Fruit fly (Drosophila melanogaster) whole organism, prepupa: ENCODE measurements around the gene CG4301.

Experiments
- CG10631 ChIP-seq: fragments of 200-800 bp; sonication (Bioruptor generic); optimal IDR thresholded peaks from 2 replicates; lab custom pipeline; 2016; ENCODE audit warnings: missing biosample characterization, missing genetic modification characterization
- CG11294 ChIP-seq: fragments of 200-800 bp; sonication (Bioruptor generic); IDR thresholded peaks from 2 replicates; pipeline ENCODE4 v1.3.6; 2022; ENCODE audit warnings: missing biosample characterization, missing genetic modification characterization
- CG15336 ChIP-seq: fragments of 200-800 bp; sonication (Bioruptor generic); IDR thresholded peaks from 2 replicates; pipeline ENCODE4 v1.3.6; 2022; ENCODE audit warnings: missing biosample characterization, missing genetic modification characterization
- CG1621 ChIP-seq: fragments of 200-800 bp; sonication (Bioruptor generic); optimal IDR thresholded peaks from 3 replicates; lab custom pipeline; 2018; ENCODE audit warnings: missing biosample characterization, mild to moderate bottlenecking, missing genetic modification characterization
- CG3032 ChIP-seq: fragments of 200-800 bp; optimal IDR thresholded peaks from 2 replicates; lab custom pipeline; 2019; ENCODE audit warnings: missing biosample characterization, mild to moderate bottlenecking, missing genetic modification characterization, moderate library complexity
- CG31627 ChIP-seq: fragments of 200-800 bp; sonication (Bioruptor generic); optimal IDR thresholded peaks from 3 replicates; lab custom pipeline; 2016; ENCODE audit warnings: missing biosample characterization, missing genetic modification characterization
- CG32006 ChIP-seq: fragments of 200-800 bp; sonication (Bioruptor generic); optimal IDR thresholded peaks from 3 replicates; lab custom pipeline; 2017; ENCODE audit warnings: missing biosample characterization, mild to moderate bottlenecking, missing genetic modification characterization
- CG34406 ChIP-seq: fragments of 200-800 bp; sonication (Bioruptor generic); optimal IDR thresholded peaks from 3 replicates; lab custom pipeline; 2016; ENCODE audit warnings: missing biosample characterization, missing genetic modification characterization
- CG3919 ChIP-seq: fragments of 200-800 bp; sonication (Bioruptor generic); optimal IDR thresholded peaks from 3 replicates; lab custom pipeline; 2016; ENCODE audit warnings: missing biosample characterization, missing genetic modification characterization
- CG6163 ChIP-seq: fragments of 200-800 bp; sonication (Bioruptor generic); IDR thresholded peaks from 3 replicates; pipeline ENCODE4 v1.3.6; 2022; ENCODE audit warnings: missing biosample characterization, missing genetic modification characterization
- CG6276 ChIP-seq: fragments of 200-800 bp; sonication (Bioruptor generic); optimal IDR thresholded peaks from 2 replicates; lab custom pipeline; 2017; ENCODE audit warnings: missing biosample characterization, mild to moderate bottlenecking, missing genetic modification characterization
- CG6792 ChIP-seq: fragments of 200-800 bp; sonication (Bioruptor generic); optimal IDR thresholded peaks from 3 replicates; lab custom pipeline; 2016; ENCODE audit warnings: missing biosample characterization, missing genetic modification characterization
- CG6808 ChIP-seq: fragments of 200-800 bp; sonication (Bioruptor generic); optimal IDR thresholded peaks from 3 replicates; lab custom pipeline; 2017; ENCODE audit warnings: missing biosample characterization, missing genetic modification characterization, mild to moderate bottlenecking, moderate library complexity, missing genetic modification reagents
- CG6854 ChIP-seq: fragments of 200-800 bp; sonication (Bioruptor generic); optimal IDR thresholded peaks from 2 replicates; lab custom pipeline; 2017; ENCODE audit warnings: missing biosample characterization, mild to moderate bottlenecking, missing genetic modification characterization
- CG7368 ChIP-seq: fragments of 200-800 bp; sonication (Bioruptor generic); optimal IDR thresholded peaks from 3 replicates; lab custom pipeline; 2016; ENCODE audit warnings: missing biosample characterization, missing genetic modification characterization
- CG8119 ChIP-seq: fragments of 200-800 bp; sonication (Bioruptor generic); IDR thresholded peaks from 3 replicates; pipeline ENCODE4 v1.3.6; 2022; ENCODE audit warnings: missing biosample characterization, missing genetic modification characterization
- CG8319 ChIP-seq: fragments of 200-800 bp; sonication (Bioruptor generic); optimal IDR thresholded peaks from 3 replicates; lab custom pipeline; 2016; ENCODE audit warnings: missing biosample characterization, missing genetic modification characterization
- CG8632 ChIP-seq: fragments of 200-800 bp; sonication (Bioruptor generic); optimal IDR thresholded peaks from 3 replicates; lab custom pipeline; 2016; ENCODE audit warnings: missing biosample characterization, missing genetic modification characterization
- CG9139 ChIP-seq: fragments of 200-800 bp; sonication (Bioruptor generic); optimal IDR thresholded peaks from 3 replicates; lab custom pipeline; 2017; ENCODE audit warnings: missing biosample characterization, mild to moderate bottlenecking, missing genetic modification characterization
- Eip75B ChIP-seq: fragments of 200-800 bp; sonication (Bioruptor generic); optimal IDR thresholded peaks from 3 replicates; lab custom pipeline; 2016; ENCODE audit warnings: missing biosample characterization, missing genetic modification characterization
- Eip78C ChIP-seq: fragments of 200-800 bp; sonication (Bioruptor generic); peaks from one replicate; lab custom pipeline; 2016; ENCODE audit warnings: missing biosample characterization, missing genetic modification characterization
- Ets21C ChIP-seq: fragments of 200-800 bp; sonication (Bioruptor generic); optimal IDR thresholded peaks from 3 replicates; lab custom pipeline; 2016; ENCODE audit warnings: missing biosample characterization, missing genetic modification characterization
- Hr38 ChIP-seq: sonication (Bioruptor generic); optimal IDR thresholded peaks from 2 replicates; lab custom pipeline; 2016; ENCODE audit warnings: missing biosample characterization, missing genetic modification characterization
- Hr39 ChIP-seq: fragments of 200-800 bp; sonication (Bioruptor generic); optimal IDR thresholded peaks from 2 replicates; lab custom pipeline; 2016; ENCODE audit warnings: missing biosample characterization, missing genetic modification characterization
- Hr4 ChIP-seq: fragments of 200-800 bp; sonication (Bioruptor generic); optimal IDR thresholded peaks from 3 replicates; lab custom pipeline; 2016; ENCODE audit warnings: missing biosample characterization, missing genetic modification characterization
- Lpt ChIP-seq: fragments of 200-800 bp; sonication (Bioruptor generic); optimal IDR thresholded peaks from 3 replicates; lab custom pipeline; 2016; ENCODE audit warnings: missing biosample characterization, missing genetic modification characterization
- Met ChIP-seq: fragments of 200-800 bp; sonication (Bioruptor generic); optimal IDR thresholded peaks from 3 replicates; lab custom pipeline; 2016; ENCODE audit warnings: missing biosample characterization, missing genetic modification characterization
- OdsH ChIP-seq: fragments of 200-800 bp; sonication (Bioruptor generic); optimal IDR thresholded peaks from 3 replicates; lab custom pipeline; 2016; ENCODE audit warnings: missing biosample characterization, missing genetic modification characterization
- Smox ChIP-seq: fragments of 200-800 bp; sonication (Bioruptor generic); optimal IDR thresholded peaks from 3 replicates; lab custom pipeline; 2016; ENCODE audit warnings: missing biosample characterization, missing genetic modification characterization
- Sox102F ChIP-seq: fragments of 200-800 bp; sonication (Bioruptor generic); optimal IDR thresholded peaks from 2 replicates; lab custom pipeline; 2016; ENCODE audit warnings: missing biosample characterization, mild to moderate bottlenecking, missing genetic modification characterization
- Sox15 ChIP-seq: fragments of 200-800 bp; sonication (Bioruptor generic); optimal IDR thresholded peaks from 3 replicates; lab custom pipeline; 2016; ENCODE audit warnings: missing biosample characterization, missing genetic modification characterization
- acj6 ChIP-seq: fragments of 200-800 bp; sonication (Bioruptor generic); optimal IDR thresholded peaks from 3 replicates; lab custom pipeline; 2016; ENCODE audit warnings: missing biosample characterization, missing genetic modification characterization
- cyc ChIP-seq: fragments of 200-800 bp; sonication (Bioruptor generic); optimal IDR thresholded peaks from 3 replicates; lab custom pipeline; 2016; ENCODE audit warnings: missing biosample characterization, missing genetic modification characterization
- dac ChIP-seq: fragments of 200-800 bp; sonication (Bioruptor generic); optimal IDR thresholded peaks from 2 replicates; lab custom pipeline; 2017; ENCODE audit warnings: missing biosample characterization, mild to moderate bottlenecking, missing genetic modification characterization
- eg ChIP-seq: fragments of 200-800 bp; sonication (Bioruptor generic); IDR thresholded peaks from 3 replicates; pipeline ENCODE4 v1.3.6; 2022; ENCODE audit warnings: missing biosample characterization, missing genetic modification characterization
- esn ChIP-seq: fragments of 200-800 bp; sonication (Bioruptor generic); optimal IDR thresholded peaks from 2 replicates; lab custom pipeline; 2016; ENCODE audit warnings: missing biosample characterization, mild to moderate bottlenecking, missing genetic modification characterization, moderate library complexity
- fd59A ChIP-seq: fragments of 200-800 bp; sonication (Bioruptor generic); optimal IDR thresholded peaks from 2 replicates; lab custom pipeline; 2017; ENCODE audit warnings: missing biosample characterization, mild to moderate bottlenecking, missing genetic modification characterization, missing genetic modification reagents
- fkh ChIP-seq: fragments of 200-800 bp; sonication (Bioruptor generic); optimal IDR thresholded peaks from 3 replicates; lab custom pipeline; 2017; ENCODE audit warnings: missing biosample characterization, mild to moderate bottlenecking, missing genetic modification characterization, moderate library complexity
- lz ChIP-seq: fragments of 200-800 bp; sonication (Bioruptor generic); optimal IDR thresholded peaks from 3 replicates; lab custom pipeline; 2016; ENCODE audit warnings: missing biosample characterization, missing genetic modification characterization
- pdm3 ChIP-seq: fragments of 200-800 bp; sonication (Bioruptor generic); optimal IDR thresholded peaks from 3 replicates; lab custom pipeline; 2016; ENCODE audit warnings: missing biosample characterization, missing genetic modification characterization
- svp ChIP-seq: fragments of 200-800 bp; sonication (Bioruptor generic); peaks from one replicate; lab custom pipeline; 2016; ENCODE audit warnings: missing biosample characterization, missing genetic modification characterization
- vri ChIP-seq: fragments of 200-800 bp; sonication (Bioruptor generic); optimal IDR thresholded peaks from 3 replicates; lab custom pipeline; 2016; ENCODE audit warnings: missing biosample characterization, mild to moderate bottlenecking, missing genetic modification characterization

The CG4301 gene

DNA sequence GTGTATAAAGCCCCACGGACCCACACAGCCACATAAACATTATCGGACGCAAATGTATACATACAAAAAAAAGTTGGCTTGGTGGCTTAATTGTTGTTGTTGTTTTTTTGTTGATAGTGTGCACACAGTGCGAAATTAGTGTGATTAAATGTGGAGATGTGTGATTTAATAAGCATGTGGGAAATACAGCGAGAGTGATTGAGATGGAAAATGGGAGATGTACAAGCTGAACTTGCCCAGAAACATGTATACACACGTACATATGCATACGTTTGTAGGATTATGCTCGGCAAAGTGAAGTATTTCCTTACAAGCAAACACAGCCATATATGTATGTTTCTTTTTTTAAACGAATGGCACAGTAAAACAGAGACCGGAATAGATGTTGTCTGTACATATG lies 31.8 kb upstream of the CG4301 start (continued):
- TF ChIP-seq Sox102F (GFP tag; lab: Kevin White, UChicago) (no peak), Ets21C (GFP tag; lab: Kevin White, UChicago) (no peak), fkh (GFP tag; lab: Kevin White, UChicago) (no peak), OdsH (GFP tag; lab: Kevin White, UChicago) (no peak), Hr39 (no peak), CG1621 (tag; lab: Kevin White, UChicago) (no peak), fd59A (GFP tag; lab: Kevin White, UChicago) (no peak), Met (GFP tag; lab: Kevin White, UChicago) (no peak), acj6 (no peak), CG34406 (GFP tag; lab: Kevin White, UChicago) (no peak), dac (GFP tag; lab: Kevin White, UChicago) (peak; percentile 39), CG6854 (no peak), Hr4 (peak; percentile 39), CG6276 (GFP tag; lab: Kevin White, UChicago) (no peak), CG3919 (no peak), CG8119 (GFP tag; lab: Robert Waterston, UW) (peak; percentile 45; the same call in 1 of the 3 replicates), CG6163 (GFP tag; lab: Robert Waterston, UW) (no peak; the same call in 1 of the 3 replicates), Hr38 (GFP tag; lab: Kevin White, UChicago) (no peak), CG6792 (GFP tag; lab: Kevin White, UChicago) (no peak), eg (GFP tag; lab: Robert Waterston, UW) (no peak; the same call in 2 of the 3 replicates), CG15336 (peak; percentile 66), CG6808 (GFP tag; lab: Kevin White, UChicago) (no peak)

DNA sequence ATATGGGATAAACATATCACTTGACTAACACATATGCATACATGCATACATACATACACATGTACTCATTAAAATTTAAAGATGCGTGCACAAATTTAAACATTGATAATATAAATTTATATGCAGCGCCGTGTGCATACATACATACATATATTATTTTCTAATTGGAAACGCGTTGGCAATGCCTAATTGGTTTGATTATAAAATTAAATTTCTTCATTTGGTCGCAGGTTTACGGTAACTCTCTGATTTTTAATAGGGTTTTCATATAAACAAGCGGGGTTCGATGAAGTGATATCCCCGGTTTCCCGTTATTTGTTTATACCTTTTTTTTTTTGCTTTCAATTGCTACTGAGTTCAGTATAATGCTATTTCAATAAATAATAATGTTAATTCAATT lies 31.2 kb upstream of the CG4301 start:
- TF ChIP-seq dac (GFP tag; lab: Kevin White, UChicago) (no peak), CG32006 (no peak), Ets21C (GFP tag; lab: Kevin White, UChicago) (no peak), CG9139 (GFP tag; lab: Kevin White, UChicago) (no peak), cyc (GFP tag; lab: Kevin White, UChicago) (no peak), CG3032 (tag; lab: Kevin White, UChicago) (no peak), CG8319 (GFP tag; lab: Kevin White, UChicago) (no peak), svp (no peak), Lpt (GFP tag; lab: Kevin White, UChicago) (no peak), Smox (GFP tag; lab: Kevin White, UChicago) (no peak)

DNA sequence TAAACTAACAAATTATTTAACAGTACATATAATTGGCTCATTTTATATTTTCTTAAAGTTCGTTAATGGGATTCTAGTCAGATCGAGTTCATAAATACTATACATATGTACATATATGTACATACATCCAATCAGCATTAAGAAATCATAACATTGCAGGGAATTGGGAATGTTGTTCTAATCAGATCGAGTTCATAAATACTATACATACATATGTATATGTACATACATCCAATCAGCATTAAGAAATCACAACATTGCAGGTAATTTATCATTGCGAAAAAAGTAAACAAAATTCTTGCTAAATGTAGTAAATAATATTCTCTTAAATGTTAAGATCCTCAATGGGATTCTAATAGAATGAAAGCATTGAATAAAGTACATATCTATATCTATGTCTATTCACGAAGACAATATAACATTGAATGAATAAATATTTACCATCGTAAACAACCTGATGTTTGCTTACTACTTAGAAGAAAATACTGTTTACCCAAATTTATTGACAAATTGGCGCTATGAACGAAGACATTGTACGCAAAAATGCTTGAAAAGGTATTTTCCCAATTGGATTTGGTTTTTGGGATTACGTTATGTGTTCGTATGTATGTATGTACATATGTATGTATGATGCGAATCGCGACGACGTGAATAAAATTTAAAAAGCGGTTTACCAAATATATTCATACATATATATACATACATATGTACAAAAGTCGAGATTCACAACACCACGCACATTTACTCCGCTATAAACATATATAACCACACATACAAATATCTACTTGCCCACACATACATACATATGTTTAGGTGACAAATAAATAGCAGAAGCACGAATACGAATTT lies 21.4 kb upstream of the CG4301 start:
- TF ChIP-seq fkh (GFP tag; lab: Kevin White, UChicago) (peak; percentile 86), CG15336 (peak; percentile 14; the same call in 1 of the 2 replicates), Eip75B (GFP tag; lab: Kevin White, UChicago) (no peak), Eip78C (peak; percentile 62)
- TF ChIP-seq, all 60 proteins: peak for 3

DNA sequence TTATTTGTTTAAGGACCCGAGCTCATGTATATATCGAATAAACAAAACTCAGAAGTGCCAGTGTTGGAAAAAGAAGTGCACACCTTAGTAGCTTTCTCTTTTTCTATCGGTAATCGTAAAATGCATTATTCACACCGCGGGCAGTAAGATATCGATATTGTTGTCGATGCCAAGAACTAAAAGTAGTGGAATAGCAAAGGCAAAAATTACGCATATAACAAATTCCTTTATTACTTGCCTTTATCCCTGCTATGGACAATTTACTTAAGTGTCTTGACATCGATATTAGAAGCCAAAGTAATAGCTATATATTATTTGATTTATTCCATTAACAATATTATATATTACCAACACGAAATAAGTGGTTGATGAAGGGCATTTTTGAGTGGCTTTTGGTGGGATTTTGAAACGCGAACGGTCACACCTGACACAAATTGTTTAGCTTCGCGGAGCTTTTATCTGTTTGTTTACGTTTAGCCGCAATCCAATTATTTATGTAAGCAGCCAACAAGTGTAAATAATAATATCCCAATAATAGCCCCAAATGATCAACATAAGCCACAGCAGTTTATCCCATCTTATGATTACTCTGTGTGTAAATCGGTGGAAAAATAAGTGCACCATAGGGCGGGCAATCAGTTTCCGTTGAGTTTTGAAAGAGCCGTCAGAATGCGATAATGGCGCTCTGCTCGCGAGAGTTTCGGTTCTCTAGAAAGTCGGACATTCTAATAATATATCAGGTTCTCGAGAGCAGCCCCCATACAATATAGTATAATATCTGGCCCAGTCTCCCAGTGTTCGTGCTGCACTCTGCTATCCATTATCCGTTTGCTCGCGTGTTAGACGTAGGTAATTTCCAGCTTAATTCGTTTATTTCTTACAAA lies 20.2 kb upstream of the CG4301 start, which contains the start of the genes CG9992 and CG4239:
TSS of gene CG9992 (minus strand) at position 66 of the 884 bp plus-strand sequence.
TSS of gene CG4239 (plus strand) at position 436 of the 884 bp plus-strand sequence.
- TF ChIP-seq CG6163 (GFP tag; lab: Robert Waterston, UW) (peak; percentile 53; the same call in 1 of the 3 replicates), CG8319 (GFP tag; lab: Kevin White, UChicago) (peak; percentile 9), Eip78C (peak; percentile 66), CG10631 (GFP tag; lab: Kevin White, UChicago) (peak; percentile 65), pdm3 (no peak), CG8632 (GFP tag; lab: Kevin White, UChicago) (peak; percentile 3), esn (GFP tag; lab: Kevin White, UChicago) (peak; percentile 51), eg (GFP tag; lab: Robert Waterston, UW) (peak; percentile 68), fkh (GFP tag; lab: Kevin White, UChicago) (peak; percentile 76), CG32006 (no peak), vri (no peak), CG11294 (GFP tag; lab: Robert Waterston, UW) (no peak), CG8119 (GFP tag; lab: Robert Waterston, UW) (peak; percentile 48; the same call in 1 of the 3 replicates), lz (GFP tag; lab: Kevin White, UChicago) (peak; percentile 47), CG31627 (GFP tag; lab: Kevin White, UChicago) (peak; percentile 75), Hr38 (GFP tag; lab: Kevin White, UChicago) (no peak), Sox15 (GFP tag; lab: Kevin White, UChicago) (peak; percentile 67), dac (GFP tag; lab: Kevin White, UChicago) (no peak), CG7368 (GFP tag; lab: Kevin White, UChicago) (no peak), CG15336 (peak; percentile 16; the same call in 1 of the 2 replicates)
